Fruit fly (Drosophila melanogaster) whole organism, pupa: ENCODE results near the gene Eip63E.

Experiments
- CG10348 ChIP-seq: fragments of 200-800 bp; sonication (Bioruptor generic); IDR thresholded peaks from 2 replicates; pipeline ENCODE4 v1.3.6; 2022; ENCODE audit warnings: missing biosample characterization, missing genetic modification characterization
- CG12605 ChIP-seq: fragments of 200-800 bp; sonication (Bioruptor generic); IDR thresholded peaks from 2 replicates; pipeline ENCODE4 v1.3.6; 2022; ENCODE audit warnings: missing biosample characterization, missing genetic modification characterization
- CG13204 ChIP-seq: fragments of 200-800 bp; sonication (Bioruptor generic); optimal IDR thresholded peaks from 2 replicates; lab custom pipeline; 2018; ENCODE audit warnings: missing biosample characterization, mild to moderate bottlenecking, missing genetic modification characterization, moderate library complexity
- CG14655 ChIP-seq: fragments of 200-800 bp; sonication (Bioruptor generic); optimal IDR thresholded peaks from 3 replicates; lab custom pipeline; 2017; ENCODE audit warnings: mild to moderate bottlenecking, missing biosample characterization, missing genetic modification reagents, missing genetic modification characterization
- CG15710 ChIP-seq: fragments of 200-800 bp; sonication (Bioruptor generic); optimal IDR thresholded peaks from 2 replicates; lab custom pipeline; 2018; ENCODE audit warnings: missing biosample characterization, mild to moderate bottlenecking, missing genetic modification characterization, moderate library complexity
- CG17806 ChIP-seq: fragments of 200-800 bp; sonication (Bioruptor generic); optimal IDR thresholded peaks from 2 replicates; lab custom pipeline; 2018; ENCODE audit warnings: missing biosample characterization, mild to moderate bottlenecking, missing genetic modification characterization, moderate library complexity
- CG32121 ChIP-seq: fragments of 200-800 bp; sonication (Bioruptor generic); IDR thresholded peaks from 2 replicates; pipeline ENCODE4 v1.3.6; 2022; ENCODE audit warnings: missing biosample characterization, missing genetic modification characterization
- CG34367 ChIP-seq: fragments of 200-800 bp; sonication (Bioruptor generic); optimal IDR thresholded peaks from 2 replicates; lab custom pipeline; 2018; ENCODE audit warnings: missing biosample characterization, mild to moderate bottlenecking, missing genetic modification characterization
- CG4496 ChIP-seq: fragments of 200-800 bp; sonication (Bioruptor generic); IDR thresholded peaks from 3 replicates; pipeline ENCODE4 v1.3.6; 2022; ENCODE audit warnings: missing biosample characterization, missing genetic modification characterization
- CG8159 ChIP-seq: fragments of 200-800 bp; sonication (Bioruptor generic); optimal IDR thresholded peaks from 3 replicates; lab custom pipeline; 2018; ENCODE audit warnings: missing biosample characterization, mild to moderate bottlenecking, missing genetic modification characterization, moderate library complexity
- CG8301 ChIP-seq: fragments of 200-800 bp; sonication (Bioruptor generic); optimal IDR thresholded peaks from 2 replicates; lab custom pipeline; 2018; ENCODE audit warnings: missing biosample characterization, mild to moderate bottlenecking, missing genetic modification characterization
- CG9948 ChIP-seq: fragments of 200-800 bp; sonication (Bioruptor generic); optimal IDR thresholded peaks from 2 replicates; lab custom pipeline; 2018; ENCODE audit warnings: missing biosample characterization, mild to moderate bottlenecking, missing genetic modification characterization, moderate library complexity
- D1 ChIP-seq: fragments of 200-800 bp; sonication (Bioruptor generic); optimal IDR thresholded peaks from 2 replicates; lab custom pipeline; 2018; ENCODE audit warnings: missing biosample characterization, mild to moderate bottlenecking, missing genetic modification characterization, moderate library complexity
- EcR ChIP-seq: fragments of 200-800 bp; sonication (Bioruptor generic); optimal IDR thresholded peaks from 3 replicates; lab custom pipeline; 2019; ENCODE audit warnings: missing biosample characterization, missing genetic modification characterization, mild to moderate bottlenecking, moderate library complexity, missing genetic modification reagents
- Ets98B ChIP-seq: fragments of 200-800 bp; sonication (Bioruptor generic); IDR thresholded peaks from 2 replicates; pipeline ENCODE4 v1.3.6; 2022; ENCODE audit warnings: missing biosample characterization, missing genetic modification characterization
- Pif1A ChIP-seq: fragments of 200-800 bp; sonication (Bioruptor generic); optimal IDR thresholded peaks from 3 replicates; lab custom pipeline; 2016; ENCODE audit warnings: missing biosample characterization, missing genetic modification characterization
- Pif1B ChIP-seq: fragments of 200-800 bp; sonication (Bioruptor generic); optimal IDR thresholded peaks from 3 replicates; lab custom pipeline; 2016; ENCODE audit warnings: missing biosample characterization, missing genetic modification characterization
- Snoo ChIP-seq: fragments of 200-800 bp; sonication (Bioruptor generic); optimal IDR thresholded peaks from 3 replicates; lab custom pipeline; 2017; ENCODE audit warnings: missing biosample characterization, mild to moderate bottlenecking, missing genetic modification characterization, inconsistent platforms
- fd96Ca ChIP-seq: fragments of 200-800 bp; sonication (Bioruptor generic); IDR thresholded peaks from 3 replicates; pipeline ENCODE4 v1.3.6; 2022; ENCODE audit warnings: missing biosample characterization, missing genetic modification characterization
- gl ChIP-seq: fragments of 200-800 bp; sonication (Bioruptor generic); optimal IDR thresholded peaks from 2 replicates; lab custom pipeline; 2018; ENCODE audit warnings: missing biosample characterization, mild to moderate bottlenecking, missing genetic modification characterization
- rn ChIP-seq: fragments of 200-800 bp; sonication (Bioruptor generic); IDR thresholded peaks from 2 replicates; pipeline ENCODE4 v1.3.6; 2022; ENCODE audit warnings: missing biosample characterization, missing genetic modification characterization

Gene Eip63E

dm6 chr3L:3549468-3549867 lies 33.9 kb downstream of the Eip63E start:
- TF ChIP-seq CG9948 (tag; lab: Kevin White, UChicago), result no peak
- TF ChIP-seq rn (GFP tag; lab: Robert Waterston, UW), result peak; percentile 26; the same call in 1 of the 2 replicates
- no peak for TF ChIP-seq CG15710 (tag; lab: Kevin White, UChicago)
- no peak for TF ChIP-seq CG13204 (GFP tag; lab: Kevin White, UChicago)
- peak; percentile 22 for TF ChIP-seq CG8301 (tag; lab: Kevin White, UChicago)
- peak; percentile 57; the same call in 1 of the 3 replicates for TF ChIP-seq fd96Ca (GFP tag; lab: Robert Waterston, UW)
- peak; percentile 86 for TF ChIP-seq CG32121 (GFP tag; lab: Robert Waterston, UW)
- TF ChIP-seq CG34367 (tag; lab: Kevin White, UChicago), result no peak
- TF ChIP-seq Pif1B (GFP tag; lab: Kevin White, UChicago), result no peak
- TF ChIP-seq CG12605, result no peak
- no peak for TF ChIP-seq D1
- TF ChIP-seq Snoo (tag; lab: Kevin White, UChicago), result no peak
- peak; percentile 74 for TF ChIP-seq Ets98B (GFP tag; lab: Robert Waterston, UW)
- no peak for TF ChIP-seq CG17806 (tag; lab: Kevin White, UChicago)
- TF ChIP-seq CG10348 (GFP tag; lab: Robert Waterston, UW), result no peak
- peak; percentile 55; the same call in 2 of the 3 replicates for TF ChIP-seq CG4496 (GFP tag; lab: Robert Waterston, UW)
- no peak for TF ChIP-seq CG8159 (tag; lab: Kevin White, UChicago)
- TF ChIP-seq Pif1A, result no peak
- no peak for TF ChIP-seq gl
- no peak for TF ChIP-seq EcR (GFP tag; lab: Kevin White, UChicago)
- TF ChIP-seq CG14655, result peak; percentile 19

dm6 chr3L:3551008-3551407 lies 35.5 kb downstream of the Eip63E start:
- TF ChIP-seq fd96Ca (GFP tag; lab: Robert Waterston, UW) (peak; percentile 39; the same call in 1 of the 3 replicates), Pif1A (no peak), CG8159 (tag; lab: Kevin White, UChicago) (peak; percentile 25), CG15710 (tag; lab: Kevin White, UChicago) (no peak), D1 (no peak), EcR (GFP tag; lab: Kevin White, UChicago) (no peak), rn (GFP tag; lab: Robert Waterston, UW) (no peak), Snoo (tag; lab: Kevin White, UChicago) (no peak), CG9948 (tag; lab: Kevin White, UChicago) (peak; percentile 19), CG12605 (peak; percentile 24; the same call in 1 of the 2 replicates), CG8301 (tag; lab: Kevin White, UChicago) (peak; percentile 23), Ets98B (GFP tag; lab: Robert Waterston, UW) (peak; percentile 41; the same call in 1 of the 2 replicates), CG32121 (GFP tag; lab: Robert Waterston, UW) (no peak), Pif1B (GFP tag; lab: Kevin White, UChicago) (no peak), gl (no peak), CG13204 (GFP tag; lab: Kevin White, UChicago) (no peak), CG14655 (peak; percentile 34), CG10348 (GFP tag; lab: Robert Waterston, UW) (no peak), CG34367 (tag; lab: Kevin White, UChicago) (no peak), CG4496 (GFP tag; lab: Robert Waterston, UW) (peak; percentile 48; the same call in 1 of the 3 replicates), CG17806 (tag; lab: Kevin White, UChicago) (peak; percentile 12)

- TF ChIP-seq CG17806 (tag; lab: Kevin White, UChicago) (no peak), Ets98B (GFP tag; lab: Robert Waterston, UW) (peak; percentile 17; the same call in 1 of the 2 replicates)
Measured at dm6 chr3L:3552313-3552868, 36.8 kb downstream of the Eip63E start.

- TF ChIP-seq D1, result no peak
- no peak for TF ChIP-seq Ets98B (GFP tag; lab: Robert Waterston, UW)
- TF ChIP-seq fd96Ca (GFP tag; lab: Robert Waterston, UW), result no peak
- TF ChIP-seq, all 21 proteins: peak for 0
Measured at dm6 chr3L:3553932-3554331, 38.4 kb downstream of the Eip63E start.

- TF ChIP-seq Pif1B (GFP tag; lab: Kevin White, UChicago), result peak; percentile 34
- peak; percentile 43; the same call in 1 of the 2 replicates for TF ChIP-seq Ets98B (GFP tag; lab: Robert Waterston, UW)
- no peak for TF ChIP-seq gl
- peak; percentile 48; the same call in 2 of the 3 replicates for TF ChIP-seq fd96Ca (GFP tag; lab: Robert Waterston, UW)
- peak; percentile 63 for TF ChIP-seq CG17806 (tag; lab: Kevin White, UChicago)
- no peak for TF ChIP-seq Snoo (tag; lab: Kevin White, UChicago)
- TF ChIP-seq CG13204 (GFP tag; lab: Kevin White, UChicago), result no peak
- TF ChIP-seq CG9948 (tag; lab: Kevin White, UChicago), result peak; percentile 49
- peak; percentile 21 for TF ChIP-seq CG15710 (tag; lab: Kevin White, UChicago)
- TF ChIP-seq CG14655, result peak; percentile 81
- TF ChIP-seq EcR (GFP tag; lab: Kevin White, UChicago), result no peak
- no peak for TF ChIP-seq rn (GFP tag; lab: Robert Waterston, UW)
- peak; percentile 61 for TF ChIP-seq Pif1A
- TF ChIP-seq CG8159 (tag; lab: Kevin White, UChicago), result peak; percentile 66
- TF ChIP-seq CG4496 (GFP tag; lab: Robert Waterston, UW), result 0 out of 3 replicates have a peak, but pooled peaks have one; percentile 26
- TF ChIP-seq CG32121 (GFP tag; lab: Robert Waterston, UW), result no peak; the same call in 1 of the 2 replicates
- TF ChIP-seq CG8301 (tag; lab: Kevin White, UChicago), result peak; percentile 74
- TF ChIP-seq CG34367 (tag; lab: Kevin White, UChicago), result no peak
- TF ChIP-seq D1, result no peak
- no peak for TF ChIP-seq CG12605
- no peak for TF ChIP-seq CG10348 (GFP tag; lab: Robert Waterston, UW)
Measured at dm6 chr3L:3555094-3555493, 39.5 kb downstream of the Eip63E start.
